Worm (Caenorhabditis elegans): ENCODE measurements around the gene F14H3.14.

ce11 chrV:16061993-16062392 lies 695 bp downstream of the F14H3.14 start, which contains the start of gene fbxa-100:
- no peak for TF ChIP-seq ama-1 (optimal IDR thresholded peaks at IDR 0.05)
- TF ChIP-seq ztf-11 (tag; optimal IDR thresholded peaks at IDR 0.05) = no peak
- no peak for TF ChIP-seq ZK546.5 (tag; optimal IDR thresholded peaks at IDR 0.05)
- TF ChIP-seq ceh-16 (tag; optimal IDR thresholded peaks at IDR 0.05) = no peak
- no peak for TF ChIP-seq ztf-4 (tag; optimal IDR thresholded peaks at IDR 0.05)
- no peak for TF ChIP-seq lin-13 (GFP tag; optimal IDR thresholded peaks at IDR 0.05)
- TF ChIP-seq R02D3.7 (tag; optimal IDR thresholded peaks at IDR 0.05) = no peak
- TF ChIP-seq fos-1 (tag; optimal IDR thresholded peaks at IDR 0.05) = no peak
- TF ChIP-seq unc-39 (tag; optimal IDR thresholded peaks at IDR 0.05) = no peak
- no peak for TF ChIP-seq snpc-4 (tag; optimal IDR thresholded peaks at IDR 0.05)
- TF ChIP-seq zag-1 (tag; optimal IDR thresholded peaks at IDR 0.05) = no peak
- TF ChIP-seq aly-2 (tag; optimal IDR thresholded peaks at IDR 0.05) = no peak
- no peak for TF ChIP-seq nhr-6 (tag; optimal IDR thresholded peaks at IDR 0.05)
